Worm (Caenorhabditis elegans): ENCODE results near the gene daf-10.

DNA sequence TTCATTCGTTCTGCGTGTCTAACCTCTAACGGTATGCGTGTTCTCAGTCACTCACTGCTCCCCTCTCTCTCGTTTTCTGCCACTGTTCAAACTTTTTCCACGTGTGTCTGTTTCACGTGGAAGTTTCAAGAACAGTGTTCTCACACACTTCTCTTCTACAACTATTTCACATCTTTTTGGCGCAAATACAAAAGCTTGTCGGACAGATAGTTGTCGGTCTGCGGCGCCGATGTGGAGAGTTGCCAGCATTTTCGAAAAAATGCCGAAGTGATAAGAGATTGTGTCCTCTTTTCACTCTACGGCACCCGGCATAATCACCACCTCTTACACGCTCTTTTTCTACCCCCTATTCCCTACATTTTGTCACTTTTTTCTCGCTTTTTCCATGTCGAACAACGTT, 27.7 kb downstream of the daf-10 start:
- TF ChIP-seq ama-1 (optimal IDR thresholded peaks at IDR 0.05) (no peak), B0310.2 (tag; optimal IDR thresholded peaks at IDR 0.05) (no peak), aly-1 (tag; optimal IDR thresholded peaks at IDR 0.05) (no peak), F13C5.2 (tag; optimal IDR thresholded peaks at IDR 0.05) (no peak), hmbx-1 (tag; optimal IDR thresholded peaks at IDR 0.05) (no peak), flt-1 (GFP tag; IDR thresholded peaks at IDR 0.05) (no peak), tbx-11 (GFP tag; IDR thresholded peaks at IDR 0.05) (no peak)
